Worm (Caenorhabditis elegans): ENCODE measurements around the gene F23H12.5.

F23H12.5 gene

ce11 chrV:12334387-12334786, 24.1 kb upstream of the F23H12.5 start:
- TF ChIP-seq C34F6.9 (tag; optimal IDR thresholded peaks at IDR 0.05) (peak; percentile 2), peb-1 (tag; optimal IDR thresholded peaks at IDR 0.05) (no peak), lsy-2 (tag; optimal IDR thresholded peaks at IDR 0.05) (peak in 1 of 2 experiments; percentile 49), nhr-129 (tag; optimal IDR thresholded peaks at IDR 0.05) (peak; percentile 37), dmd-4 (tag; optimal IDR thresholded peaks at IDR 0.05) (no peak), nhr-21 (tag; optimal IDR thresholded peaks at IDR 0.05) (no peak), mbf-1 (tag; optimal IDR thresholded peaks at IDR 0.05) (no peak)

DNA sequence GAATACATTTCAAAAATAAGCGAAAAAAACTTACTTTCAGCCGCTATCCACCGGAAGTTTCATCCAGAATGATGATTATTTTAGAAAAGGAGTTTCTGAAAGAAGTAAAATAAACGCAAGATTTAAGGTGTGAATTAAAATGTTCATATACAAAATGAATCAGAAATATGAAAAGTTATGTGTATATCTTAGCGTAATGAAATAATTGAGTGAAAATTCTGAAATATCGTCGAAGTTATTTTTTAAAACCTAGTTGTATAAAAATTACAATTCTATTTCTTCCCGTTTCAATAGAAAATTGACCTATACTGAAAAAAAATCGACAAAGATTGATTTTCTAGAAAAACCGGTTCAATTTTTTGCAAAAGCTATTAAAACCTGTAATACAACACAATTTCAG, 20.6 kb upstream of the F23H12.5 start, which contains the start of gene twk-13:
Gene twk-13, minus strand, starts transcription at position 101 of the 400 bp plus-strand sequence.
- TF ChIP-seq sma-9 (GFP tag; optimal IDR thresholded peaks at IDR 0.05) (no peak), sma-9 (tag; optimal IDR thresholded peaks at IDR 0.05) (no peak)

DNA sequence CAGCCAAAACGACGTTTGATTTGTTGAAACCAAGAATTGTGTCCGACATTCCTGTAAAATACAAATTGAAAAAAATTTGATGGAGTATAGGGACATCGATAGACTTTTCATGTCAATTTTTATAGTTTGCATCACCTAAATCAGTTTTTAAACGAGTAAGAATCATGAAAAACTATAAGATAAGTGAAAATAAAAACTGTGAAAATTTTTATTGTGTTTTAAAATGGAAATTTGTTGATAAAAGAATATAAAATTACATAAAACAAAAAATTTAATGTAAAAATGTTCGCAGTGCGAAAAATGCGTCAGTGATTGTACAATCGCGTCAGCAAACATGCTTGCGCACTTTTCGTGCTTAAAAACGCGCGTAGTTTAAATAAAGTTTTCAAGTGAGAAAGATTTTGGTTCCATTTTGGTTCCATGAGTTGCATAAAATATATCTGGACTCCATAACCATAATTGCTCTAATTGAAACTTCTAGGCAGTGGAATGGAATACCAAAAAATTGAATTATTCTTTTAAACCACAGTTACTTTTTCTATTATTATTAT, 15.0 kb upstream of the F23H12.5 start, which contains the start of gene tomm-20:
Gene tomm-20, minus strand, starts transcription at position 51 of the 551 bp plus-strand sequence.
- TF ChIP-seq R02D3.7 (tag; optimal IDR thresholded peaks at IDR 0.05), result peak; percentile 70
- peak; percentile 99 for TF ChIP-seq gmeb-1 (tag; optimal IDR thresholded peaks at IDR 0.05)
- TF ChIP-seq lin-39 (tag; optimal IDR thresholded peaks at IDR 0.05), result no peak
- TF ChIP-seq nhr-12 (tag; optimal IDR thresholded peaks at IDR 0.05), result no peak
- TF ChIP-seq nhr-129 (tag; optimal IDR thresholded peaks at IDR 0.05), result peak; percentile 82
- peak; percentile 51 for TF ChIP-seq ZK546.5 (tag; optimal IDR thresholded peaks at IDR 0.05)
- peak; percentile 61 for TF ChIP-seq ztf-4 (tag; optimal IDR thresholded peaks at IDR 0.05)
- peak; percentile 97 for TF ChIP-seq crh-2 (tag; optimal IDR thresholded peaks at IDR 0.05)
- peak; percentile 73 for TF ChIP-seq ama-1 (optimal IDR thresholded peaks at IDR 0.05)
- TF ChIP-seq ztf-1 (GFP tag; conservative IDR thresholded peaks at IDR 0.05), result no peak
- no peak for TF ChIP-seq nhr-11 (tag; optimal IDR thresholded peaks at IDR 0.05)
- no peak for TF ChIP-seq aly-2 (tag; optimal IDR thresholded peaks at IDR 0.05)
- peak in 1 of 2 experiments; percentile 62 for TF ChIP-seq mdl-1 (tag; optimal IDR thresholded peaks at IDR 0.05)
- peak; percentile 95 for TF ChIP-seq nhr-25 (tag; optimal IDR thresholded peaks at IDR 0.05)
- peak; percentile 90 for TF ChIP-seq nhr-21 (tag; optimal IDR thresholded peaks at IDR 0.05)
- peak; percentile 85 for TF ChIP-seq snpc-4 (tag; optimal IDR thresholded peaks at IDR 0.05)
- TF ChIP-seq lin-13 (GFP tag; optimal IDR thresholded peaks at IDR 0.05), result peak; percentile 92
- peak; percentile 16 for TF ChIP-seq Y55F3AM.14 (GFP tag; optimal IDR thresholded peaks at IDR 0.05)
- TF ChIP-seq egl-27 (tag; optimal IDR thresholded peaks at IDR 0.05), result peak; percentile 89
- no peak for TF ChIP-seq ztf-11 (tag; optimal IDR thresholded peaks at IDR 0.05)
- TF ChIP-seq nhr-6 (tag; optimal IDR thresholded peaks at IDR 0.05), result no peak
- peak; percentile 44 for TF ChIP-seq mbf-1 (tag; optimal IDR thresholded peaks at IDR 0.05)
- no peak for TF ChIP-seq unc-39 (tag; optimal IDR thresholded peaks at IDR 0.05)
- no peak for TF ChIP-seq nhr-23 (tag; optimal IDR thresholded peaks at IDR 0.05)
- peak; percentile 91 to 97 for TF ChIP-seq lsy-2 (tag; optimal IDR thresholded peaks at IDR 0.05)
- no peak for TF ChIP-seq alr-1 (tag; optimal IDR thresholded peaks at IDR 0.05)
- peak; percentile 94 for TF ChIP-seq sma-3 (GFP tag; optimal IDR thresholded peaks at IDR 0.05)
- peak; percentile 91 for TF ChIP-seq mab-5 (tag; optimal IDR thresholded peaks at IDR 0.05)
- TF ChIP-seq unc-55 (GFP tag; optimal IDR thresholded peaks at IDR 0.05), result peak; percentile 98
- TF ChIP-seq skn-1 (tag; optimal IDR thresholded peaks at IDR 0.05), result peak; percentile 48
- peak; percentile 97 for TF ChIP-seq C34F6.9 (tag; optimal IDR thresholded peaks at IDR 0.05)
- no peak for TF ChIP-seq ceh-82 (tag; optimal IDR thresholded peaks at IDR 0.05)
- TF ChIP-seq blmp-1 (tag; optimal IDR thresholded peaks at IDR 0.05; ENCODE audit: insufficient read depth), result peak; percentile 26
- TF ChIP-seq nhr-237 (tag; optimal IDR thresholded peaks at IDR 0.05), result peak; percentile 65
- TF ChIP-seq lin-11 (tag; optimal IDR thresholded peaks at IDR 0.05), result peak; percentile 75
- peak; percentile 53 for TF ChIP-seq nhr-77 (tag; optimal IDR thresholded peaks at IDR 0.05)
- peak; percentile 56 for TF ChIP-seq dmd-4 (tag; optimal IDR thresholded peaks at IDR 0.05)
- TF ChIP-seq peb-1 (tag; optimal IDR thresholded peaks at IDR 0.05), result no peak
- peak; percentile 98 for TF ChIP-seq sma-9 (GFP tag; optimal IDR thresholded peaks at IDR 0.05)
- no peak for TF ChIP-seq sma-9 (tag; optimal IDR thresholded peaks at IDR 0.05)
- TF ChIP-seq zag-1 (tag; optimal IDR thresholded peaks at IDR 0.05), result peak; percentile 39
- peak; percentile 90 for TF ChIP-seq F13H6.1 (tag; optimal IDR thresholded peaks at IDR 0.05)
- no peak for TF ChIP-seq elt-1 (tag; optimal IDR thresholded peaks at IDR 0.05)
- TF ChIP-seq nhr-10 (tag; optimal IDR thresholded peaks at IDR 0.05), result no peak
- peak; percentile 55 for TF ChIP-seq ceh-16 (tag; optimal IDR thresholded peaks at IDR 0.05)
- TF ChIP-seq unc-62 (GFP tag; optimal IDR thresholded peaks at IDR 0.05), result peak; percentile 60
- peak; percentile 96 for TF ChIP-seq sem-4 (tag; optimal IDR thresholded peaks at IDR 0.05)
- no peak for TF ChIP-seq elt-3 (tag; optimal IDR thresholded peaks at IDR 0.05)
- peak; percentile 68 for TF ChIP-seq fos-1 (tag; optimal IDR thresholded peaks at IDR 0.05)
